Fruit fly (Drosophila melanogaster): ENCODE measurements around the gene CG42393.
A peak's percentile ranks its signal among the peaks of the same experiment; 100 is the strongest.

Gene CG42393

dm6 chr3L:18078614-18079013 is 36.1 kb downstream of the CG42393 start:
- TF ChIP-seq esn (GFP tag; optimal IDR thresholded peaks at IDR 0.05), result no peak
- TF ChIP-seq CG11902 (GFP tag; optimal IDR thresholded peaks at IDR 0.05), result no peak
- TF ChIP-seq CG34406 (GFP tag; optimal IDR thresholded peaks at IDR 0.05), result peak; percentile 8
- TF ChIP-seq CG1621 (tag; optimal IDR thresholded peaks at IDR 0.05), result peak; percentile 30
- TF ChIP-seq CG6792 (GFP tag; optimal IDR thresholded peaks at IDR 0.05), result no peak
- peak; percentile 60 for TF ChIP-seq svp (GFP tag)
- peak; percentile 31 for TF ChIP-seq CG8632 (GFP tag; optimal IDR thresholded peaks at IDR 0.05)
- peak; percentile 66 for TF ChIP-seq achi (GFP tag; optimal IDR thresholded peaks at IDR 0.05)
- peak; percentile 33 for TF ChIP-seq CG16779 (tag; optimal IDR thresholded peaks at IDR 0.05)
- TF ChIP-seq CG6276 (GFP tag; optimal IDR thresholded peaks at IDR 0.05), result peak; percentile 54
- TF ChIP-seq fd59A (GFP tag; optimal IDR thresholded peaks at IDR 0.05), result peak; percentile 76
- TF ChIP-seq Eip75B (GFP tag; optimal IDR thresholded peaks at IDR 0.05), result peak; percentile 21
- TF ChIP-seq net (GFP tag; optimal IDR thresholded peaks at IDR 0.05), result peak; percentile 23
- TF ChIP-seq CG10669 (GFP tag; optimal IDR thresholded peaks at IDR 0.05), result peak; percentile 77
- peak; percentile 12 for TF ChIP-seq cyc (GFP tag; optimal IDR thresholded peaks at IDR 0.05)
- peak; percentile 70 for TF ChIP-seq CG3032 (tag; optimal IDR thresholded peaks at IDR 0.05)
- TF ChIP-seq acj6 (GFP tag; optimal IDR thresholded peaks at IDR 0.05), result peak; percentile 63
- peak; percentile 46 for TF ChIP-seq Ets96B (tag; optimal IDR thresholded peaks at IDR 0.05)
- TF ChIP-seq Sox14 (GFP tag; optimal IDR thresholded peaks at IDR 0.05), result peak; percentile 74
- no peak for TF ChIP-seq Hr38 (GFP tag; optimal IDR thresholded peaks at IDR 0.05)
- peak; percentile 20 for TF ChIP-seq OdsH (GFP tag; optimal IDR thresholded peaks at IDR 0.05)
- no peak for TF ChIP-seq fkh (GFP tag; optimal IDR thresholded peaks at IDR 0.05)
- no peak for TF ChIP-seq CG8319 (GFP tag; optimal IDR thresholded peaks at IDR 0.05)
- TF ChIP-seq dsx (GFP tag; optimal IDR thresholded peaks at IDR 0.05; ENCODE audit: poor library complexity, severe bottlenecking), result peak; percentile 23
- TF ChIP-seq Smox (GFP tag; optimal IDR thresholded peaks at IDR 0.05), result no peak
- no peak for TF ChIP-seq vri (GFP tag; optimal IDR thresholded peaks at IDR 0.05)
- peak; percentile 56 for TF ChIP-seq spab (GFP tag; optimal IDR thresholded peaks at IDR 0.05)
- TF ChIP-seq ss (GFP tag; optimal IDR thresholded peaks at IDR 0.05), result peak in 1 of 2 experiments; percentile 60
- TF ChIP-seq CG15336 (GFP tag; IDR thresholded peaks at IDR 0.05), result peak; percentile 81
- no peak for TF ChIP-seq CG7368 (GFP tag; optimal IDR thresholded peaks at IDR 0.05)
- peak; percentile 26 for TF ChIP-seq CG11762 (GFP tag; optimal IDR thresholded peaks at IDR 0.05; ENCODE audit: insufficient read depth)
- no peak for TF ChIP-seq CG6854 (GFP tag; optimal IDR thresholded peaks at IDR 0.05)
- TF ChIP-seq CG6808 (GFP tag; optimal IDR thresholded peaks at IDR 0.05), result peak; percentile 77
- peak; percentile 12 for TF ChIP-seq Sox15 (GFP tag; optimal IDR thresholded peaks at IDR 0.05)
- no peak; the same call in 1 of the 2 replicates for TF ChIP-seq CG11294 (GFP tag; IDR thresholded peaks at IDR 0.05)
- peak; percentile 59 for TF ChIP-seq pdm3 (GFP tag; optimal IDR thresholded peaks at IDR 0.05)
- peak; percentile 57 to 74 for TF ChIP-seq salr (GFP tag; optimal IDR thresholded peaks at IDR 0.05)
- TF ChIP-seq CG31627 (GFP tag; optimal IDR thresholded peaks at IDR 0.05), result peak; percentile 12
- TF ChIP-seq Lpt (GFP tag; optimal IDR thresholded peaks at IDR 0.05), result no peak
- no peak for TF ChIP-seq fd85E (GFP tag; optimal IDR thresholded peaks at IDR 0.05)
- no peak for TF ChIP-seq dac (GFP tag; optimal IDR thresholded peaks at IDR 0.05)
- no peak for TF ChIP-seq lz (GFP tag; optimal IDR thresholded peaks at IDR 0.05)
- TF ChIP-seq CG9139 (GFP tag; optimal IDR thresholded peaks at IDR 0.05), result no peak
- TF ChIP-seq CG4318 (GFP tag; optimal IDR thresholded peaks at IDR 0.05), result peak; percentile 70
- peak; percentile 76 for TF ChIP-seq CG10631 (GFP tag; optimal IDR thresholded peaks at IDR 0.05)
- peak; percentile 65 for TF ChIP-seq Hr4 (GFP tag; optimal IDR thresholded peaks at IDR 0.05)
- peak; percentile 92 for TF ChIP-seq Eip78C (GFP tag)
- peak; percentile 10 for TF ChIP-seq Sox102F (GFP tag; optimal IDR thresholded peaks at IDR 0.05)
- no peak for TF ChIP-seq Eip93F (GFP tag; optimal IDR thresholded peaks at IDR 0.05)
- peak; percentile 16 for TF ChIP-seq Hr39 (GFP tag; optimal IDR thresholded peaks at IDR 0.05)
- TF ChIP-seq CG8119 (GFP tag; IDR thresholded peaks at IDR 0.05), result peak; percentile 79
- TF ChIP-seq Met (GFP tag; optimal IDR thresholded peaks at IDR 0.05), result peak; percentile 46

Data from whole organism, prepupa.